Worm (Caenorhabditis elegans) whole organism, L3 larva: Measurements from ENCODE around the gene nhr-147.

Source experiments
- lin-15B ChIP-seq: fragments of 150-350 bp; optimal IDR thresholded peaks from 2 replicates; lab custom pipeline; 2014; ENCODE audit warnings: missing biosample characterization, missing genetic modification characterization
- mdl-1 ChIP-seq: fragments of 150-350 bp; optimal IDR thresholded peaks from 2 replicates; lab custom pipeline; 2014; ENCODE audit warnings: missing biosample characterization, missing genetic modification characterization
- nhr-28 ChIP-seq: fragments of 150-350 bp; optimal IDR thresholded peaks from 2 replicates; lab custom pipeline; 2014; ENCODE audit warnings: missing biosample characterization, missing genetic modification characterization
- unc-62 ChIP-seq: fragments of 150-350 bp; sonication (generic microtip); optimal IDR thresholded peaks from 4 replicates; lab custom pipeline; 2014; ENCODE audit warnings: missing biosample characterization, missing genetic modification reagents, missing genetic modification characterization

DNA sequence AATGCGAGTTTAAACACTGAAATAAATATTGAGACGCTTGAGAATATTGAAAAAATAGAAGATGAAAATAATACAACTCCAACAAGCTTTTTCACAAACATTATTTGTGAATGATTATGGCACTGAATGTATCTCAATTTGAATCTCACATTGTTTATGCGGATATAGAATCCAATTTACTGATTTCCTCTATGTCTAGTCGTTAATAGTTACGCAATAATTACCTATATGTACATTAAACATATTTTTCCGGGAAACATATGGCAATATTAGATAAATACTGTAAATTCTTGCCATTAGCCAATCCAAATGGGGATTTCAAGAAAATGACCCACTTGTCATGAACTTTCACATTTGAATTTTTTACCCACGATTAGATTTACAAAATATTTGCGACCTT lies 49.8 kb downstream of the nhr-147 start, which contains the start of gene srx-9:
- TF ChIP-seq mdl-1 = no peak
- no peak for TF ChIP-seq nhr-28
- no peak for TF ChIP-seq unc-62 (GFP tag; lab: Kevin White, UChicago)
- TF ChIP-seq lin-15B (tag; lab: Kevin White, UChicago) = no peak
